Worm (Caenorhabditis elegans) whole organism, young adult: ENCODE measurements around the gene acc-2.

Experiments
- B0019.2 ChIP-seq: fragments of 200-800 bp; sonication (Bioruptor generic); conservative IDR thresholded peaks from 2 replicates; pipeline ENCODE4 v1.3.6; 2022; ENCODE audit warnings: missing genetic modification reagents, missing genetic modification characterization, missing compliant biosample characterization
- C17E4.6 ChIP-seq: fragments of 200-800 bp; sonication (Bioruptor generic); IDR thresholded peaks from 2 replicates; pipeline ENCODE4 v1.3.6; 2022; ENCODE audit warnings: missing genetic modification reagents, missing genetic modification characterization, missing compliant biosample characterization
- D2030.7 ChIP-seq: fragments of 200-800 bp; sonication (Bioruptor generic); IDR thresholded peaks from 2 replicates; pipeline ENCODE4 v1.3.6; 2022; ENCODE audit warnings: missing genetic modification reagents, missing genetic modification characterization, missing compliant biosample characterization
- F10E7.11 ChIP-seq: sonication (generic microtip); optimal IDR thresholded peaks from 2 replicates; lab custom pipeline; 2017; ENCODE audit warnings: mild to moderate bottlenecking, missing genetic modification characterization, moderate library complexity, missing compliant biosample characterization
- F23B12.7 ChIP-seq: sonication (generic microtip); optimal IDR thresholded peaks from 2 replicates; lab custom pipeline; 2017; ENCODE audit warnings: missing genetic modification characterization, mild to moderate bottlenecking, missing compliant biosample characterization, antibody characterized with exemption, moderate library complexity; ENCODE audit not compliant: insufficient read depth
- F55B11.4 ChIP-seq: sonication (generic microtip); optimal IDR thresholded peaks from 2 replicates; lab custom pipeline; 2016; ENCODE audit warnings: missing compliant biosample characterization, missing genetic modification characterization, borderline replicate concordance; ENCODE audit not compliant: insufficient read depth
- T26A5.8 ChIP-seq: sonication (generic microtip); optimal IDR thresholded peaks from 2 replicates; lab custom pipeline; 2016; ENCODE audit warnings: missing genetic modification characterization, missing compliant biosample characterization
- Y79H2A.3 ChIP-seq: fragments of 200-800 bp; sonication (Bioruptor generic); conservative IDR thresholded peaks from 2 replicates; pipeline ENCODE4 v1.3.6; 2022; ENCODE audit warnings: missing genetic modification reagents, missing genetic modification characterization, missing compliant biosample characterization
- Y95B8A.8 ChIP-seq: fragments of 200-800 bp; sonication (Bioruptor generic); IDR thresholded peaks from 2 replicates; pipeline ENCODE4 v1.3.6; 2022; ENCODE audit warnings: missing genetic modification reagents, missing genetic modification characterization, missing compliant biosample characterization
- ama-1 ChIP-seq, 3 experiments: fragments of 150-350 bp in 1 of 3; sonication (generic microtip) in 2 of 3; optimal IDR thresholded peaks; 2 replicates each; lab custom pipeline; 2014 to 2018; ENCODE audit warnings: missing biosample characterization in 2 of 3, missing genetic modification characterization in 2 of 3, missing genetic modification reagents in 2 of 3
- athp-1 ChIP-seq: sonication (generic microtip); optimal IDR thresholded peaks from 2 replicates; lab custom pipeline; 2017; ENCODE audit warnings: mild to moderate bottlenecking, missing genetic modification characterization, missing compliant biosample characterization
- bed-2 ChIP-seq: fragments of 200-800 bp; sonication (Bioruptor generic); IDR thresholded peaks from 2 replicates; pipeline ENCODE4 v1.3.6; 2022; ENCODE audit warnings: missing genetic modification reagents, missing genetic modification characterization, missing compliant biosample characterization
- ccch-3 ChIP-seq: fragments of 200-800 bp; sonication (Bioruptor generic); optimal IDR thresholded peaks from 2 replicates; lab custom pipeline; 2018; ENCODE audit warnings: mild to moderate bottlenecking, missing genetic modification characterization, missing compliant biosample characterization
- ceh-100 ChIP-seq: fragments of 200-800 bp; sonication (Bioruptor generic); IDR thresholded peaks from 2 replicates; pipeline ENCODE4 v1.3.6; 2022; ENCODE audit warnings: missing genetic modification reagents, missing genetic modification characterization, missing compliant biosample characterization
- ceh-58 ChIP-seq: fragments of 200-800 bp; sonication (Bioruptor generic); IDR thresholded peaks from 2 replicates; pipeline ENCODE4 v1.3.6; 2022; ENCODE audit warnings: missing genetic modification characterization, missing compliant biosample characterization
- ceh-91 ChIP-seq: fragments of 200-800 bp; sonication (Bioruptor generic); IDR thresholded peaks from 2 replicates; pipeline ENCODE4 v1.3.6; 2022; ENCODE audit warnings: missing genetic modification reagents, missing genetic modification characterization, missing compliant biosample characterization
- die-1 ChIP-seq: sonication (generic microtip); optimal IDR thresholded peaks from 2 replicates; lab custom pipeline; 2016; ENCODE audit warnings: missing genotype, mild to moderate bottlenecking, missing genetic modification characterization, missing compliant biosample characterization
- egrh-3 ChIP-seq: fragments of 200-800 bp; sonication (Bioruptor generic); IDR thresholded peaks from 2 replicates; pipeline ENCODE4 v1.3.6; 2022; ENCODE audit warnings: missing genetic modification reagents, missing genetic modification characterization, missing compliant biosample characterization
- ets-4 ChIP-seq: fragments of 200-800 bp; sonication (Bioruptor generic); optimal IDR thresholded peaks from 2 replicates; lab custom pipeline; 2018; ENCODE audit warnings: mild to moderate bottlenecking, missing genetic modification characterization, missing compliant biosample characterization
- fkh-3 ChIP-seq: sonication (generic microtip); optimal IDR thresholded peaks from 2 replicates; lab custom pipeline; 2016; ENCODE audit warnings: mild to moderate bottlenecking, missing genetic modification characterization, missing compliant biosample characterization
- hlh-26 ChIP-seq: fragments of 200-800 bp; sonication (Bioruptor generic); conservative IDR thresholded peaks from 2 replicates; pipeline ENCODE4 v1.3.6; 2022; ENCODE audit warnings: missing genetic modification reagents, missing genetic modification characterization, missing compliant biosample characterization
- hmg-1.2 ChIP-seq: fragments of 200-800 bp; sonication (Bioruptor generic); IDR thresholded peaks from 2 replicates; pipeline ENCODE4 v1.3.6; 2022; ENCODE audit warnings: missing genetic modification reagents, missing genetic modification characterization, missing compliant biosample characterization
- hsf-1 ChIP-seq: fragments of 200-800 bp; sonication (Bioruptor generic); IDR thresholded peaks from 2 replicates; pipeline ENCODE4 v1.3.6; 2022; ENCODE audit warnings: missing genetic modification reagents, missing genetic modification characterization, missing compliant biosample characterization
- lag-1 ChIP-seq: fragments of 200-800 bp; sonication (Bioruptor generic); IDR thresholded peaks from 2 replicates; pipeline ENCODE4 v1.3.6; 2022; ENCODE audit warnings: missing genetic modification reagents, missing genetic modification characterization, missing compliant biosample characterization
- let-607 ChIP-seq, 2 experiments: fragments of 200-800 bp in 1 of 2; sonication (Bioruptor generic) in 1 of 2; sonication (generic microtip) in 1 of 2; optimal IDR thresholded peaks; 2 replicates each; lab custom pipeline; 2016 to 2018; ENCODE audit warnings: mild to moderate bottlenecking in 2 of 2, missing compliant biosample characterization in 2 of 2, missing genetic modification characterization in 2 of 2, moderate library complexity in 2 of 2, missing genotype in 1 of 2
- lin-54 ChIP-seq: fragments of 200-800 bp; sonication (Bioruptor generic); optimal IDR thresholded peaks from 2 replicates; lab custom pipeline; 2018; ENCODE audit warnings: mild to moderate bottlenecking, missing genetic modification characterization, missing compliant biosample characterization
- madf-10 ChIP-seq: sonication (generic microtip); optimal IDR thresholded peaks from 2 replicates; lab custom pipeline; 2016; ENCODE audit warnings: mild to moderate bottlenecking, missing genetic modification characterization, missing compliant biosample characterization
- mel-28 ChIP-seq: sonication (generic microtip); optimal IDR thresholded peaks from 2 replicates; lab custom pipeline; 2016; ENCODE audit warnings: borderline replicate concordance, mild to moderate bottlenecking, missing genetic modification characterization, missing compliant biosample characterization
- mxl-1 ChIP-seq: sonication (generic microtip); optimal IDR thresholded peaks from 2 replicates; lab custom pipeline; 2016; ENCODE audit warnings: missing genetic modification characterization, missing compliant biosample characterization
- nfya-2 ChIP-seq: fragments of 200-800 bp; sonication (Bioruptor generic); IDR thresholded peaks from 2 replicates; pipeline ENCODE4 v1.3.6; 2022; ENCODE audit warnings: missing genetic modification reagents, missing genetic modification characterization, missing compliant biosample characterization
- nfyb-1 ChIP-seq: fragments of 200-800 bp; sonication (Bioruptor generic); IDR thresholded peaks from 2 replicates; pipeline ENCODE4 v1.3.6; 2022; ENCODE audit warnings: missing genetic modification reagents, missing genetic modification characterization, missing compliant biosample characterization
- nhr-80 ChIP-seq: sonication (generic microtip); optimal IDR thresholded peaks from 2 replicates; lab custom pipeline; 2016; ENCODE audit warnings: missing genetic modification characterization, missing compliant biosample characterization
- pbrm-1 ChIP-seq: fragments of 200-800 bp; sonication (Bioruptor generic); IDR thresholded peaks from 2 replicates; pipeline ENCODE4 v1.3.6; 2022; ENCODE audit warnings: missing genetic modification reagents, missing genetic modification characterization, missing compliant biosample characterization
- rcor-1 ChIP-seq: fragments of 200-800 bp; sonication (Bioruptor generic); IDR thresholded peaks from 2 replicates; pipeline ENCODE4 v1.3.6; 2022; ENCODE audit warnings: missing genetic modification reagents, missing genetic modification characterization, missing compliant biosample characterization
- sdz-38 ChIP-seq: sonication (generic microtip); optimal IDR thresholded peaks from 2 replicates; lab custom pipeline; 2016; ENCODE audit warnings: missing genotype, missing genetic modification characterization, missing compliant biosample characterization
- snpc-1.1 ChIP-seq: sonication (generic microtip); optimal IDR thresholded peaks from 2 replicates; lab custom pipeline; 2017; ENCODE audit warnings: missing genetic modification characterization, mild to moderate bottlenecking, missing compliant biosample characterization, antibody characterized with exemption, moderate library complexity, missing genotype, missing genetic modification reagents; ENCODE audit not compliant: insufficient read depth
- tbp1 ChIP-seq: fragments of 200-800 bp; sonication (Bioruptor generic); optimal IDR thresholded peaks from 2 replicates; lab custom pipeline; 2018; ENCODE audit warnings: mild to moderate bottlenecking, missing genetic modification characterization, missing compliant biosample characterization
- xnd-1 ChIP-seq: sonication (generic microtip); optimal IDR thresholded peaks from 2 replicates; lab custom pipeline; 2016; ENCODE audit warnings: missing genotype, missing genetic modification reagents, missing genetic modification characterization, missing compliant biosample characterization
- ztf-25 ChIP-seq: fragments of 200-800 bp; sonication (Bioruptor generic); IDR thresholded peaks from 2 replicates; pipeline ENCODE4 v1.3.6; 2022; ENCODE audit warnings: missing genetic modification reagents, missing genetic modification characterization, missing compliant biosample characterization

The acc-2 gene

ce11 chrIV:9005310-9005709 is 11.3 kb upstream of the acc-2 start, which contains the start of gene unc-129:
Gene unc-129, minus strand, starts transcription at chrIV:9005410.
- TF ChIP-seq D2030.7 (GFP tag; lab: Robert Waterston, UW) (no peak), hlh-26 (GFP tag; lab: Robert Waterston, UW) (no peak), fkh-3 (tag; lab: Kevin White, UChicago) (no peak), F10E7.11 (no peak)

DNA sequence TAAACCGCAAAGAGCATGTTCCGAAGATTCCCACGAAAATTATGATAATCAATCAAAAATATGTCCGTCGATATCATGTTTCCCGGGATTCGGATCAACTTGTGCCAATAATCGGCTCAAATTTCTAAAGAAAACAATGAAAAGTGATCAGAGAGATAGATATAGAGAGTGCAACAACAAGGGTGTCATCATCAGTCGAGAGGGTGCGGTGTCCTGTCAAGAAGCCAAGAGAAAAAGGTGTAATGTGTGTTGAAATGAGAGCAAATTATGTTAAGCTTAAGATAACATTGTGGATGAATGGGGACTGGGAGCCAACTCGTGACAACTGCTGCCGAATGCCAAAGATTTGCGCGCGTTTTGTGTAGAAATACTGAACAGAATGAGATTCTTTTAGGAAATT is 8.6 kb upstream of the acc-2 start:
- TF ChIP-seq Y95B8A.8 (no peak), T26A5.8 (tag; lab: Kevin White, UChicago) (no peak), athp-1 (tag; lab: Kevin White, UChicago) (no peak), madf-10 (tag; lab: Kevin White, UChicago) (no peak), ama-1 (optimal IDR thresholded peaks at IDR 0.05; lab: Kevin White, UChicago) (no peak), ama-1 (GFP tag; optimal IDR thresholded peaks at IDR 0.05; lab: Kevin White, UChicago) (no peak), snpc-1.1 (tag; lab: Kevin White, UChicago) (no peak), bed-2 (GFP tag; lab: Robert Waterston, UW) (no peak), ceh-100 (GFP tag; lab: Robert Waterston, UW) (no peak), rcor-1 (no peak), die-1 (no peak), F23B12.7 (no peak), tbp1 (GFP tag; lab: Kevin White, UChicago) (no peak), ceh-58 (GFP tag; lab: Robert Waterston, UW) (no peak), xnd-1 (no peak), hsf-1 (GFP tag; lab: Robert Waterston, UW) (no peak), mel-28 (tag; lab: Kevin White, UChicago) (no peak), pbrm-1 (GFP tag; lab: Robert Waterston, UW) (no peak), sdz-38 (no peak), let-607 (tag; optimal IDR thresholded peaks at IDR 0.05; lab: Kevin White, UChicago) (no peak)

DNA sequence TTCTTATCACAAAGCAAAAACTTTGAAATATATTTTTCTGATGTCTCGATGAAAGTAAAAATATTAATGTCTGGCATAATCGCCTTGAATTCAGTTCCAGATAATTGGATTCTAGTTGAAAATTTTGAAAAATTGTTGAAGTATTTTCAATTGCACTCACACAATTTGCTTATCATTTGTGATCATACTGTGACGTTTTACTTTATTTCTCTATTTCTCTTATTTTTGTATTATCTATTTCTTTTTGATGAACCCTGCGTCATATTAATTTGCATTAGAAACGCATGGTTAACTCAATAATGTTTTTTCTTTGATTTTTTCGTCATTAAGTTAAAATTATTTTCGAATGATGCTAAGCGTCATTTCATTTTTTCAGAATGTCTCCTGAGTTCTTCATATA is 6.3 kb upstream of the acc-2 start, which contains the start of gene C53D6.11:
C53D6.11 (plus strand) TSS at position 328 of the 400 bp plus-strand sequence.
- TF ChIP-seq die-1 (no peak), nhr-80 (tag; lab: Kevin White, UChicago) (peak; percentile 55), hmg-1.2 (GFP tag; lab: Robert Waterston, UW) (peak; percentile 32; the same call in 1 of the 2 replicates)
- TF ChIP-seq, all 124 proteins: peak for 2

- TF ChIP-seq nfya-2 (GFP tag; lab: Robert Waterston, UW) (no peak), ccch-3 (GFP tag; lab: Kevin White, UChicago) (no peak), B0019.2 (GFP tag; lab: Robert Waterston, UW) (no peak), nhr-80 (tag; lab: Kevin White, UChicago) (no peak), nfyb-1 (GFP tag; lab: Robert Waterston, UW) (no peak), ets-4 (GFP tag; lab: Kevin White, UChicago) (no peak), F55B11.4 (tag; lab: Kevin White, UChicago) (no peak), ama-1 (optimal IDR thresholded peaks at IDR 0.05; lab: Kevin White, UChicago) (no peak), ama-1 (GFP tag; optimal IDR thresholded peaks at IDR 0.05; lab: Kevin White, UChicago) (no peak), mxl-1 (tag; lab: Kevin White, UChicago) (no peak), bed-2 (GFP tag; lab: Robert Waterston, UW) (no peak), lag-1 (no peak), lin-54 (GFP tag; lab: Kevin White, UChicago) (no peak), egrh-3 (no peak), Y79H2A.3 (GFP tag; lab: Robert Waterston, UW) (no peak), C17E4.6 (GFP tag; lab: Robert Waterston, UW) (no peak), ztf-25 (GFP tag; lab: Robert Waterston, UW) (no peak), ceh-91 (GFP tag; lab: Robert Waterston, UW) (no peak)
Measured at ce11 chrIV:9020840-9021239, 4.3 kb downstream of the acc-2 start, which contains the start of gene C53D6.4. Gene C53D6.4, minus strand, starts transcription at chrIV:9020940.
